Worm (Caenorhabditis elegans): ENCODE measurements around the gene ins-13.

The ins-13 gene

DNA sequence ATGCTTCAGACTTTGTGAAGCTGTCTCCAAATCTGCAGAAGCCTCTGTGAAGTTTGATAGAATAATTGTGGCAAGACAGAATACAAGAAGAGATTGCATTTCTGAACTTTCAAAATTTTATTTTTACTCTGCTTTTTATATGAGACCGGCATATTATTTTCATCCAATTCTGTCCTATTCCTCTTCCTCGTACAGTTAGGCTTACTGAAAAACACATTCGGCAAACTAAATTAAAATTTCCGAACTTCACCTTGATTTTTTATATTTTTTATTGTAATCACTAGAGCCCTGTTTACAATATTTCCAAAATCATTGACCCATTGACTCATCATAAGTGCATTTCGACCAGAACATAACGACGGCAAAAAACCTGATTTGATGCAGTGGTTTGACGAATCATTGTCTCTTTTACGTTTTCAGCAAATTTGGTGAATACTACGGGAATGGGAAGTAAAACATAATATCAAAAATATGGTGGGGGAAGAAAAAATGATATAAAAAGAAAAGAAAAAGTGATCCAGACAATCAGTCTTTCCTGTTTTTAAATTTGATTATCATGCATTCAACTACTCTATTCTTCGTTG lies 46.4 kb downstream of the ins-13 start, which contains the start of the genes suex-1 and F12A10.9:
suex-1 (minus strand) TSS at position 101 of the 584 bp plus-strand sequence.
F12A10.9 (plus strand) TSS at position 534 of the 584 bp plus-strand sequence.
- TF ChIP-seq aha-1 (tag; optimal IDR thresholded peaks at IDR 0.05) (no peak), ztf-4 (tag; optimal IDR thresholded peaks at IDR 0.05) (no peak), ets-5 (GFP tag; IDR thresholded peaks at IDR 0.05) (no peak), unc-30 (tag; optimal IDR thresholded peaks at IDR 0.05) (no peak), pqm-1 (tag; optimal IDR thresholded peaks at IDR 0.05) (no peak), nhr-237 (tag; optimal IDR thresholded peaks at IDR 0.05) (no peak), sup-37 (GFP tag; optimal IDR thresholded peaks at IDR 0.05) (no peak), zip-4 (GFP tag; optimal IDR thresholded peaks at IDR 0.05) (no peak), ces-1 (GFP tag; optimal IDR thresholded peaks at IDR 0.05) (no peak), lin-15B (tag; optimal IDR thresholded peaks at IDR 0.05) (no peak)

DNA sequence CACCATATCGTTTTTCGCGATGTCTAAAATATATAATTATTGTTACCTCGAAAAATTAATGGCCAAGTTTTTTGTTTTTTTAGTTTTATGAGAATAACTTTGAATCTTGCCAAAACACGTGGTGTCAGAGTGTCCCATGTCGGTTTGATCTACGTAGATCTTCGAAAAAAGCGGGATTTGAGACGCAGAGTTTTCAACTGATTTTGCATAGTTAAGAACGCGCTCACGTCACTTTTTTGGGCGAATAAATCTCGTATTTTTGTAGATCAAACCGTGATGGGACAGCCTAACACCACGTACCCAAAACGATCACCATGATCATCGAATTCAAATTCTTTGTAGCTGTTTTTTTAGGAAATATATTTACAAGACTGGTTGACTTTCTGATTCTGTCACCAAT lies 47.1 kb downstream of the ins-13 start:
- TF ChIP-seq unc-98 (GFP tag; IDR thresholded peaks at IDR 0.05) = no peak
- peak; percentile 26 for TF ChIP-seq nhr-85 (tag)

DNA sequence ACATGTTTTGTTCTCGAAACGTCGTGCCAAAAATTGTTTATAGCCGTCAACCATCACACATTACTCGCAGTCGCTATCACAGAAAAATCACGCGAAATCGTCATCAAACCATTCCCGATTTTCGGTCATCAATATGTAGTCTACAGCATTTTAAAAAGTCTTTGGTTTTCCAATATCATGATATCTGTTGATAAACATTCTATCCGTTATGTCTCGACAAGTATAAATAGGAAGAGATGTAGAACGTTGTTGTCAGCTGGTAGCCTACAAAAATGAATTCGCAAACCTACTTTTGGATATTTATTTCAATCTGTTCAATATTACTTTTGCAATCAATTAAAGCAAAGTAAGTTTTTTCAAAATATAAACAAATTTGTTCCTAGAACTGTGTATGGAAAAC lies 48.3 kb downstream of the ins-13 start, which contains the start of gene F12A10.1:
F12A10.1 (plus strand) TSS at position 166 of the 400 bp plus-strand sequence.
- TF ChIP-seq vab-15 (tag; optimal IDR thresholded peaks at IDR 0.05) (no peak), blmp-1 (tag; optimal IDR thresholded peaks at IDR 0.05) (peak; percentile 6), unc-98 (GFP tag; IDR thresholded peaks at IDR 0.05) (no peak), elt-3 (tag; optimal IDR thresholded peaks at IDR 0.05) (peak in 2 of 6 experiments; percentile 1 to 62), nhr-20 (tag; optimal IDR thresholded peaks at IDR 0.05) (peak; percentile 52), ceh-88 (GFP tag; IDR thresholded peaks at IDR 0.05) (no peak), lin-15B (tag; optimal IDR thresholded peaks at IDR 0.05) (no peak), unc-62 (GFP tag; optimal IDR thresholded peaks at IDR 0.05) (no peak), lin-14 (GFP tag; optimal IDR thresholded peaks at IDR 0.05) (peak; percentile 43), jun-1 (tag; optimal IDR thresholded peaks at IDR 0.05) (no peak), nhr-85 (tag) (peak; percentile 60), lin-13 (GFP tag; optimal IDR thresholded peaks at IDR 0.05) (no peak), ceh-8 (GFP tag; optimal IDR thresholded peaks at IDR 0.05) (no peak)
